Worm (Caenorhabditis elegans) whole organism, early embryonic: ENCODE measurements around the gene prcc-1.
A peak's percentile ranks its signal among the peaks of the same experiment; 100 is the strongest.

Source experiments
- B0310.2 ChIP-seq: sonication (generic microtip); optimal IDR thresholded peaks from 2 replicates; lab custom pipeline; 2016; ENCODE audit warnings: mild to moderate bottlenecking, missing genetic modification characterization, missing compliant biosample characterization
- F13C5.2 ChIP-seq: sonication (generic microtip); optimal IDR thresholded peaks from 2 replicates; lab custom pipeline; 2017; ENCODE audit warnings: mild to moderate bottlenecking, missing genetic modification characterization, inconsistent platforms, missing compliant biosample characterization
- aly-1 ChIP-seq: sonication (generic microtip); optimal IDR thresholded peaks from 2 replicates; lab custom pipeline; 2016; ENCODE audit warnings: missing genetic modification characterization, missing compliant biosample characterization
- ama-1 ChIP-seq: fragments of 150-350 bp; optimal IDR thresholded peaks from 2 replicates; lab custom pipeline; 2014
- ceh-13 ChIP-seq: fragments of 200-800 bp; sonication (Bioruptor generic); optimal IDR thresholded peaks from 2 replicates; lab custom pipeline; 2018; ENCODE audit warnings: mild to moderate bottlenecking, missing genetic modification characterization, missing compliant biosample characterization
- ceh-36 ChIP-seq: sonication (generic microtip); optimal IDR thresholded peaks from 2 replicates; lab custom pipeline; 2016; ENCODE audit warnings: missing genetic modification characterization, inconsistent platforms, missing compliant biosample characterization
- ets-7 ChIP-seq: sonication (generic microtip); optimal IDR thresholded peaks from 2 replicates; lab custom pipeline; 2016; ENCODE audit warnings: missing genotype, missing genetic modification characterization, missing compliant biosample characterization
- flt-1 ChIP-seq: fragments of 200-800 bp; sonication (Bioruptor generic); IDR thresholded peaks from 2 replicates; pipeline ENCODE4 v1.3.6; 2022; ENCODE audit warnings: missing genetic modification characterization, missing compliant biosample characterization
- hmbx-1 ChIP-seq: sonication (generic microtip); optimal IDR thresholded peaks from 2 replicates; lab custom pipeline; 2016; ENCODE audit warnings: mild to moderate bottlenecking, missing genetic modification characterization, missing compliant biosample characterization
- hmg-4 ChIP-seq: fragments of 200-800 bp; sonication (Bioruptor generic); optimal IDR thresholded peaks from 2 replicates; lab custom pipeline; 2018; ENCODE audit warnings: mild to moderate bottlenecking, missing genetic modification characterization, missing compliant biosample characterization
- hnd-1 ChIP-seq: sonication (generic microtip); optimal IDR thresholded peaks from 2 replicates; lab custom pipeline; 2016; ENCODE audit warnings: missing genetic modification characterization, missing compliant biosample characterization
- pes-1 ChIP-seq: fragments of 200-800 bp; sonication (Bioruptor generic); IDR thresholded peaks from 2 replicates; pipeline ENCODE4 v1.3.6; 2022; ENCODE audit warnings: missing genetic modification reagents, missing genetic modification characterization, missing compliant biosample characterization
- scrt-1 ChIP-seq: fragments of 200-800 bp; sonication (Bioruptor generic); IDR thresholded peaks from 2 replicates; pipeline ENCODE4 v1.3.6; 2022; ENCODE audit warnings: missing genetic modification characterization, missing compliant biosample characterization
- sea-1 ChIP-seq: fragments of 200-800 bp; sonication (Bioruptor generic); conservative IDR thresholded peaks from 2 replicates; pipeline ENCODE4 v1.3.6; 2022; ENCODE audit warnings: missing genetic modification characterization, missing compliant biosample characterization
- tbx-11 ChIP-seq: fragments of 200-800 bp; sonication (Bioruptor generic); IDR thresholded peaks from 2 replicates; pipeline ENCODE4 v1.3.6; 2022; ENCODE audit warnings: missing genetic modification characterization, missing compliant biosample characterization
- tbx-37 ChIP-seq: fragments of 200-800 bp; sonication (Bioruptor generic); conservative IDR thresholded peaks from 2 replicates; pipeline ENCODE4 v1.3.6; 2022; ENCODE audit warnings: missing genetic modification reagents, missing genetic modification characterization, missing compliant biosample characterization
- tra-4 ChIP-seq: sonication (generic microtip); optimal IDR thresholded peaks from 2 replicates; lab custom pipeline; 2017; ENCODE audit warnings: missing genetic modification characterization, missing compliant biosample characterization

The prcc-1 gene

ce11 chrIV:13098652-13099051, 5.1 kb upstream of the prcc-1 start, which contains the start of the genes dli-1, tin-9.2 and exos-4.1:
dli-1 (minus strand) TSS chrIV:13098792.
tin-9.2 (plus strand) TSS chrIV:13098995.
exos-4.1 (plus strand) TSS chrIV:13098999.
- TF ChIP-seq flt-1 (GFP tag; lab: Robert Waterston, UW) (no peak), ama-1 (lab: Kevin White, UChicago) (no peak), sea-1 (GFP tag; lab: Robert Waterston, UW) (no peak), F13C5.2 (tag; lab: Kevin White, UChicago) (peak; percentile 41), hmbx-1 (tag; lab: Kevin White, UChicago) (no peak), pes-1 (GFP tag; lab: Robert Waterston, UW) (no peak)

DNA sequence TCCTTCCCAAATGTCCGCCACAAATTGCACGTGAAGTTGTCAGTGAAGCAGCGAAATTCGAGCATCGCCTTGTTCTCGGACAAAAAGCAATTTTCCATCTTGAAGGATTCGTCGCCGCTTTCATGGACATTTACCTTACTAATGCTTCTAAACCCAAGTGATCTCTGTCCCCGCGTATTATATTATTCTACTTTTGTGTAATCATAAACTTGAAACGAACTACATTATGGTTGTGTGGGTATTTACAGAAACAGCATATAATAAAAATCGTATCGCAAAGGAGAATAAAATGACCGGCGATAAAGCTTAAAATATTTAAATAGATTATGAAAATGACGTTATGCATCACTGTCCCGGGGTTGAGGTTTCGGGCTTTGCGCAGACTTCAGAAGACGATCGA, 3.2 kb upstream of the prcc-1 start:
- TF ChIP-seq sea-1 (GFP tag; lab: Robert Waterston, UW) (no peak), hmg-4 (GFP tag; lab: Kevin White, UChicago) (no peak), ceh-13 (GFP tag; lab: Kevin White, UChicago) (no peak), F13C5.2 (tag; lab: Kevin White, UChicago) (no peak), flt-1 (GFP tag; lab: Robert Waterston, UW) (no peak), pes-1 (GFP tag; lab: Robert Waterston, UW) (no peak), tbx-37 (GFP tag; lab: Robert Waterston, UW) (no peak), scrt-1 (GFP tag; lab: Robert Waterston, UW) (no peak), tbx-11 (GFP tag; lab: Robert Waterston, UW) (no peak), ceh-36 (tag; lab: Kevin White, UChicago) (no peak), hmbx-1 (tag; lab: Kevin White, UChicago) (no peak), tra-4 (no peak), ama-1 (lab: Kevin White, UChicago) (no peak), aly-1 (no peak), ets-7 (tag; lab: Kevin White, UChicago) (no peak), B0310.2 (tag; lab: Kevin White, UChicago) (no peak)

- TF ChIP-seq scrt-1 (GFP tag; lab: Robert Waterston, UW) (no peak), ama-1 (lab: Kevin White, UChicago) (peak; percentile 14)
These were observed 1.9 kb upstream of the prcc-1 start, which contains the start of gene rfc-3 for ce11 chrIV:13095462-13095861. rfc-3 (plus strand) TSS chrIV:13095762.

DNA sequence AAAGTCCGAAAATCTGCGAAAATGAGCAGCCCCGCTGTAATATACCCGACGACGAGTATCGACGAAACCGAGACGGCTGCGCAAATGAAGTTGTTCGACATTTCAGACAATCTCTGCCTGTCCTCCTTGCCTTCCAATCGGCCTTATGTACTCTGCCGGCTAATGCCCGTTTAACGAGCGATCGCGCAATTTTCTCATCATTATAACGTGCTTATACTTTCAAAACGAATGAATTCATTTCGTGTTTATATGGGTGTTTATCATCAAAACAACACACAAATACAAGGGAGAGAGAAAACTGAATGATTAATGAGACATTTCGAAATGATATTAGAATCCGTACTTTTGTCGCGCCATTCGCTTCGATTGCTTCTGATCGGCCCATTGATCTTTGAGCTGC, 2.6 kb downstream of the prcc-1 start, which contains the start of gene col-132:
Gene col-132, minus strand, starts transcription at position 101 of the 400 bp plus-strand sequence.
- TF ChIP-seq aly-1 (no peak), tbx-11 (GFP tag; lab: Robert Waterston, UW) (no peak), B0310.2 (tag; lab: Kevin White, UChicago) (no peak), scrt-1 (GFP tag; lab: Robert Waterston, UW) (no peak), tra-4 (no peak), ceh-36 (tag; lab: Kevin White, UChicago) (no peak), ets-7 (tag; lab: Kevin White, UChicago) (no peak), flt-1 (GFP tag; lab: Robert Waterston, UW) (no peak), hnd-1 (tag; lab: Kevin White, UChicago) (no peak), hmbx-1 (tag; lab: Kevin White, UChicago) (no peak), ama-1 (lab: Kevin White, UChicago) (no peak), ceh-13 (GFP tag; lab: Kevin White, UChicago) (no peak)

DNA sequence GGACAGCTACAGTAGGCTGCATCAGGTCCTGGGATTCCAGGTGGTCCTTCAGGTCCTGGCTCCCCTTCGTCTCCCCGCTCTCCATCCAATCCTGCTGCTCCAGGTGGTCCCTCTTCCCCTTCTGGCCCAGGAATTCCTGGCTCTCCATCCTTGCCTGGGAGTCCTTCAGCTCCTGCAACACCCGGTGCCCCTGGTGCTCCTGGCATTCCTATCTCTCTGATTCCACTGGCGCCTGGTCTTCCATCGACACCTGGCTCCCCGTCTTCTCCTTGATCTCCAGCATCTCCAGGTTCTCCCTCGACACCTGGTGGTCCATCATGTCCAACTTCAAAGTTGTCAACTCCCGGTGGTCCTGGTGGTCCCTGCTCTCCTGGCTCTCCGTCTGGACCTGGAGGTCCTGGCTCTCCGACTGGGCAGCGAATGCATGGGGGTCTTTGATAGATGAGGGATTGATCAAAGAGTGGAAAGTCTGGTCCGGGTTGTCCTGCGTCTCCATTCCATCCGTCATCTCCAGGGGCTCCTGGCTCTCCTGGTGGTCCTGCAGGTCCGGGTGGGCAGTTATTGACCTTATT, 3.8 kb downstream of the prcc-1 start:
- TF ChIP-seq tbx-37 (GFP tag; lab: Robert Waterston, UW) (no peak), hmg-4 (GFP tag; lab: Kevin White, UChicago) (peak; percentile 42)

ce11 chrIV:13086705-13087104, 6.9 kb downstream of the prcc-1 start, which contains the start of gene spin-2:
spin-2 (plus strand) TSS chrIV:13087005.
- TF ChIP-seq tbx-11 (GFP tag; lab: Robert Waterston, UW) (no peak), ama-1 (lab: Kevin White, UChicago) (no peak), B0310.2 (tag; lab: Kevin White, UChicago) (no peak), pes-1 (GFP tag; lab: Robert Waterston, UW) (no peak), flt-1 (GFP tag; lab: Robert Waterston, UW) (no peak), hmg-4 (GFP tag; lab: Kevin White, UChicago) (no peak), hmbx-1 (tag; lab: Kevin White, UChicago) (no peak), ets-7 (tag; lab: Kevin White, UChicago) (no peak), F13C5.2 (tag; lab: Kevin White, UChicago) (no peak), ceh-13 (GFP tag; lab: Kevin White, UChicago) (no peak)

- TF ChIP-seq sea-1 (GFP tag; lab: Robert Waterston, UW) (no peak), hnd-1 (tag; lab: Kevin White, UChicago) (no peak), F13C5.2 (tag; lab: Kevin White, UChicago) (no peak), ceh-36 (tag; lab: Kevin White, UChicago) (no peak)
These were observed 7.9 kb downstream of the prcc-1 start for ce11 chrIV:13085675-13086074.
